Fruit fly (Drosophila melanogaster): ENCODE measurements around the gene Sap130.

DNA sequence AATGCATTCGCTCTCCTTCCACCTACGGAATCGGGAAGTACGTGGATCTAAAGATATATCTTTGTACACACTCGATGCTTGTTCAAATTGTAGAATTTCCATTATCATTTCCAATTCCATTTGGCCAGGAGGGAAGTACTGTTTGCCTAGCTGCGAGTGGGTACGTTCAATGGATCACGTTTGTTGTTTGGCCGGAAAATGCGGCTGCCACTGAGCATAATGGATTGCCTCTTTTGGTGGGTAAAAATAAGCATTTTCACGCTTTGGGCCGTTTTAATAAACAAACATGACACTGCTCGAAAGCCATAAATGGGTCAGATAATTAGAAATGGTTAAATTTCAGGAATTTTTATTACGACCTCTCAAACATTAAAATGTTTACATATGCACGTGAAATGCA is 27.7 kb downstream of the Sap130 start:
- TF ChIP-seq psq (optimal IDR thresholded peaks at IDR 0.05): no peak
- TF ChIP-seq usp (GFP tag; optimal IDR thresholded peaks at IDR 0.05): no peak
- TF ChIP-seq Dll (optimal IDR thresholded peaks at IDR 0.05): no peak
